Fruit fly (Drosophila melanogaster) whole organism, embryonic: ENCODE data around the gene CG3337.

Experiments used
- Asciz ChIP-seq: fragments of 200-800 bp; sonication (Bioruptor generic); optimal IDR thresholded peaks from 2 replicates; lab custom pipeline; 2017; ENCODE audit warnings: missing biosample characterization, mild to moderate bottlenecking, missing genetic modification characterization, missing genetic modification reagents
- CG15269 ChIP-seq: fragments of 200-800 bp; sonication (Bioruptor generic); optimal IDR thresholded peaks from 2 replicates; lab custom pipeline; 2018; ENCODE audit warnings: missing biosample characterization, mild to moderate bottlenecking, missing genetic modification characterization, moderate library complexity
- CG15479 ChIP-seq: fragments of 200-800 bp; sonication (Bioruptor generic); optimal IDR thresholded peaks from 3 replicates; lab custom pipeline; 2019; ENCODE audit warnings: missing biosample characterization, mild to moderate bottlenecking, missing genetic modification characterization, moderate library complexity
- CkIIα-i1 ChIP-seq: fragments of 200-800 bp; sonication (Bioruptor generic); IDR thresholded peaks from 2 replicates; pipeline ENCODE4 v1.3.6; 2022; ENCODE audit warnings: missing biosample characterization, missing genetic modification characterization
- Sry-δ ChIP-seq: fragments of 200-800 bp; sonication (Bioruptor generic); optimal IDR thresholded peaks from 2 replicates; lab custom pipeline; 2016; ENCODE audit warnings: missing biosample characterization, missing genetic modification characterization

DNA sequence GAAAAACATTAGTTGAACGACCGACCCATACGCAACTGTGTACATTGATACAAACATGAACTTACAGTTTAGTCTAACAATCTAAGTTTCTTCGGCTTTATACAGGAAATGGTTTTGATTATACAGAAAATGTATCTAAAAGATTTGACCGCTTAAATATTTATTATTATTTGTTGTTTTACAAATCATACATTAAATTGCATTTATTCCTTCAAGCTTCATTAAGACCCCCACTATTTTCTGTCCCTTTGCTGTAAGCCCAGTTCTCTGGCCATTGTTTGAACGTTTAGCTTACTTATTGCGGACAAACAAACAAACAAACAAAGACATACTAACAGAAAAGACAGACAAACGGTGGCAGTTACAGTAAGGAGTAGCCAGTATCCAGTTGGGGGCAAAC lies 30.9 kb upstream of the CG3337 start:
- TF ChIP-seq CG15269 = no peak
- TF ChIP-seq Sry-δ (GFP tag; lab: Kevin White, UChicago) = no peak
- no peak for TF ChIP-seq CkIIα-i1 (GFP tag; lab: Robert Waterston, UW)
- no peak for TF ChIP-seq Asciz
- no peak for TF ChIP-seq CG15479 (GFP tag; lab: Kevin White, UChicago)
